Fruit fly (Drosophila melanogaster): Measurements from ENCODE around the gene CG11898.

DNA sequence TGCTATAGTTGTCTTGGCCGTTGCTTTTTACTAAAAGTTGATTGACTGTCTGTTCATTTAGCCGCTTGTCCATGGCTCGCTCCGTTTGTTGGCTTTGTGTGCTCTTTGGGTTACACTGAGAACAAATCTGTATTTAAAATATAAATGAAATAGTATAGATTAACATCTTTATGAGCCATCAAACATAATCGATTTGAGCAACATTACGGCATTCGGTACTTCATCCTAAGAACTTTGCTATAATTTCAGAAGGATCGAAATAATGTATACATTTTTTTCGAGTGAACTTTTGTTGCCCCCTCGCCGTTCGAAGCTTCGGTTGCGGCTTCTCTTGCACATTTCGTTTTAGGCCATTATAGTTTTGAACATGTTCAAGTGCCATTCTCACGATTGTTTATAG is 42.6 kb downstream of the CG11898 start:
- TF ChIP-seq tj (GFP tag; optimal IDR thresholded peaks at IDR 0.05) = no peak
- TF ChIP-seq pad (GFP tag; optimal IDR thresholded peaks at IDR 0.05) = no peak
- TF ChIP-seq Clk (GFP tag; optimal IDR thresholded peaks at IDR 0.05) = no peak
